Fruit fly (Drosophila melanogaster) whole organism, embryonic: ENCODE data around the gene pkaap.

Source experiments
- CG10274 ChIP-seq: fragments of 200-800 bp; sonication (Bioruptor generic); optimal IDR thresholded peaks from 3 replicates; lab custom pipeline; 2017; ENCODE audit warnings: missing biosample characterization, mild to moderate bottlenecking, missing genetic modification characterization
- CG10565 ChIP-seq: fragments of 200-800 bp; sonication (Bioruptor generic); optimal IDR thresholded peaks from 3 replicates; lab custom pipeline; 2016; ENCODE audit warnings: missing biosample characterization, mild to moderate bottlenecking, missing genetic modification characterization
- CG11093 ChIP-seq: fragments of 200-800 bp; sonication (Bioruptor generic); IDR thresholded peaks from 3 replicates; pipeline ENCODE4 v1.3.6; 2022; ENCODE audit warnings: missing biosample characterization, missing genetic modification characterization
- CG11504 ChIP-seq: fragments of 200-800 bp; sonication (Bioruptor generic); optimal IDR thresholded peaks from 3 replicates; lab custom pipeline; 2019; ENCODE audit warnings: missing biosample characterization, mild to moderate bottlenecking, missing genetic modification characterization, moderate library complexity
- CG15514 ChIP-seq: fragments of 200-800 bp; sonication (Bioruptor generic); optimal IDR thresholded peaks from 3 replicates; lab custom pipeline; 2017; ENCODE audit warnings: missing biosample characterization, missing genetic modification characterization, mild to moderate bottlenecking, moderate library complexity, missing genetic modification reagents
- CG1603 ChIP-seq: fragments of 200-800 bp; sonication (Bioruptor generic); optimal IDR thresholded peaks from 2 replicates; lab custom pipeline; 2019; ENCODE audit warnings: missing biosample characterization, mild to moderate bottlenecking, missing genetic modification characterization, moderate library complexity
- CG18476 ChIP-seq: fragments of 200-800 bp; sonication (Bioruptor generic); optimal IDR thresholded peaks from 2 replicates; lab custom pipeline; 2016; ENCODE audit warnings: missing biosample characterization, mild to moderate bottlenecking, missing genetic modification characterization
- CG2116 ChIP-seq: fragments of 200-800 bp; sonication (Bioruptor generic); optimal IDR thresholded peaks from 3 replicates; lab custom pipeline; 2018; ENCODE audit warnings: missing biosample characterization, mild to moderate bottlenecking, missing genetic modification characterization
- CG2120 ChIP-seq: fragments of 200-800 bp; sonication (Bioruptor generic); optimal IDR thresholded peaks from 3 replicates; lab custom pipeline; 2016; ENCODE audit warnings: missing biosample characterization, missing genetic modification characterization
- CG3163 ChIP-seq: fragments of 200-800 bp; sonication (Bioruptor generic); optimal IDR thresholded peaks from 3 replicates; lab custom pipeline; 2016; ENCODE audit warnings: missing biosample characterization, missing genetic modification characterization
- CG3995 ChIP-seq: fragments of 200-800 bp; sonication (Bioruptor generic); optimal IDR thresholded peaks from 3 replicates; lab custom pipeline; 2016; ENCODE audit warnings: missing biosample characterization, missing genetic modification characterization
- CG43689 ChIP-seq: fragments of 200-800 bp; sonication (Bioruptor generic); IDR thresholded peaks from 2 replicates; pipeline ENCODE4 v1.3.6; 2022; ENCODE audit warnings: missing biosample characterization, missing genetic modification characterization
- CG4617 ChIP-seq: fragments of 200-800 bp; sonication (Bioruptor generic); optimal IDR thresholded peaks from 3 replicates; lab custom pipeline; 2016; ENCODE audit warnings: missing biosample characterization, missing genetic modification characterization, borderline replicate concordance
- CG8089 ChIP-seq: fragments of 200-800 bp; sonication (Bioruptor generic); optimal IDR thresholded peaks from 3 replicates; lab custom pipeline; 2016; ENCODE audit warnings: missing biosample characterization, missing genetic modification characterization
- CG8765 ChIP-seq: fragments of 200-800 bp; sonication (Bioruptor generic); IDR thresholded peaks from 2 replicates; pipeline ENCODE4 v1.3.6; 2022; ENCODE audit warnings: missing biosample characterization, missing genetic modification characterization
- CG9215 ChIP-seq: fragments of 200-800 bp; sonication (Bioruptor generic); IDR thresholded peaks from 2 replicates; pipeline ENCODE4 v1.3.6; 2022; ENCODE audit warnings: missing biosample characterization, missing genetic modification characterization
- CG9932 ChIP-seq: fragments of 200-800 bp; sonication (Bioruptor generic); IDR thresholded peaks from 2 replicates; pipeline ENCODE4 v1.3.6; 2022; ENCODE audit warnings: missing biosample characterization, missing genetic modification characterization
- D ChIP-seq, 2 experiments: fragments of 200-800 bp in 1 of 2; fragments of >200 bp in 1 of 2; sonication (Bioruptor generic) in 1 of 2; optimal IDR thresholded peaks; 2 replicates in 1 of 2; 3 replicates in 1 of 2; lab custom pipeline; 2017; ENCODE audit warnings: mild to moderate bottlenecking in 1 of 2, missing biosample characterization in 1 of 2, missing genetic modification characterization in 1 of 2, missing genetic modification reagents in 1 of 2
- Dip2 ChIP-seq: fragments of 200-800 bp; sonication (Bioruptor generic); IDR thresholded peaks from 2 replicates; pipeline ENCODE4 v1.3.6; 2022; ENCODE audit warnings: missing biosample characterization, missing genetic modification characterization
- E2f2 ChIP-seq: fragments of 200-800 bp; sonication (Bioruptor generic); IDR thresholded peaks from 2 replicates; pipeline ENCODE4 v1.3.6; 2022; ENCODE audit warnings: missing biosample characterization, missing genetic modification characterization
- Ets65A ChIP-seq: fragments of 200-800 bp; sonication (Bioruptor generic); peaks from one replicate; lab custom pipeline; 2016; ENCODE audit warnings: missing biosample characterization, missing genetic modification characterization
- Gug ChIP-seq: fragments of 200-800 bp; sonication (Bioruptor generic); IDR thresholded peaks from 4 replicates; pipeline ENCODE4 v1.3.6; 2022; ENCODE audit warnings: missing biosample characterization, missing genetic modification characterization
- H15 ChIP-seq: fragments of 200-800 bp; sonication (Bioruptor generic); IDR thresholded peaks from 3 replicates; pipeline ENCODE4 v1.3.6; 2022; ENCODE audit warnings: missing biosample characterization, missing genetic modification characterization
- H2.0 ChIP-seq: fragments of 200-800 bp; sonication (Bioruptor generic); IDR thresholded peaks from 2 replicates; pipeline ENCODE4 v1.3.6; 2022; ENCODE audit warnings: missing biosample characterization, missing genetic modification characterization
- HLH3B ChIP-seq: fragments of 200-800 bp; sonication (Bioruptor generic); IDR thresholded peaks from 2 replicates; pipeline ENCODE4 v1.3.6; 2022; ENCODE audit warnings: missing biosample characterization, missing genetic modification characterization
- Kr ChIP-seq: fragments of 200-800 bp; sonication (Bioruptor generic); optimal IDR thresholded peaks from 2 replicates; lab custom pipeline; 2017; ENCODE audit warnings: missing biosample characterization, mild to moderate bottlenecking, missing genetic modification characterization
- Lpt ChIP-seq: fragments of >200 bp; optimal IDR thresholded peaks from 2 replicates; lab custom pipeline; 2018; ENCODE audit warnings: missing biosample characterization, missing genetic modification characterization
- Mad ChIP-seq: fragments of 200-800 bp; sonication (Bioruptor generic); optimal IDR thresholded peaks from 2 replicates; lab custom pipeline; 2016; ENCODE audit warnings: missing biosample characterization, missing genetic modification characterization
- Nf-YB ChIP-seq: fragments of 200-800 bp; sonication (Bioruptor generic); optimal IDR thresholded peaks from 3 replicates; lab custom pipeline; 2019; ENCODE audit warnings: missing biosample characterization, mild to moderate bottlenecking, missing genetic modification characterization, moderate library complexity
- Vsx1 ChIP-seq: fragments of 200-800 bp; sonication (Bioruptor generic); optimal IDR thresholded peaks from 2 replicates; lab custom pipeline; 2017; ENCODE audit warnings: missing biosample characterization, mild to moderate bottlenecking, missing genetic modification characterization, missing genetic modification reagents
- YL-1 ChIP-seq: fragments of 200-800 bp; sonication (Bioruptor generic); optimal IDR thresholded peaks from 3 replicates; lab custom pipeline; 2017; ENCODE audit warnings: missing biosample characterization, mild to moderate bottlenecking, missing genetic modification characterization
- al ChIP-seq: fragments of 200-800 bp; sonication (Bioruptor generic); IDR thresholded peaks from 2 replicates; pipeline ENCODE4 v1.3.6; 2022; ENCODE audit warnings: missing biosample characterization, missing genetic modification characterization
- amos ChIP-seq: fragments of 200-800 bp; sonication (Bioruptor generic); IDR thresholded peaks from 2 replicates; pipeline ENCODE4 v1.3.6; 2022; ENCODE audit warnings: missing biosample characterization, missing genetic modification characterization; ENCODE audit not compliant: partially characterized antibody
- ara ChIP-seq: fragments of 200-800 bp; sonication (Bioruptor generic); IDR thresholded peaks from 2 replicates; pipeline ENCODE4 v1.3.6; 2022; ENCODE audit warnings: missing biosample characterization, missing genetic modification characterization
- bab2 ChIP-seq: fragments of 200-800 bp; sonication (Bioruptor generic); optimal IDR thresholded peaks from 2 replicates; lab custom pipeline; 2016; ENCODE audit warnings: missing biosample characterization, missing genetic modification characterization
- cas ChIP-seq: fragments of 200-800 bp; sonication (Bioruptor generic); IDR thresholded peaks from 2 replicates; pipeline ENCODE4 v1.3.6; 2022; ENCODE audit warnings: missing biosample characterization, missing genetic modification characterization
- crc ChIP-seq: fragments of 200-800 bp; sonication (Bioruptor generic); optimal IDR thresholded peaks from 2 replicates; lab custom pipeline; 2016; ENCODE audit warnings: missing biosample characterization, missing genetic modification characterization
- dati ChIP-seq: fragments of 200-800 bp; sonication (Bioruptor generic); IDR thresholded peaks from 2 replicates; pipeline ENCODE4 v1.3.6; 2022; ENCODE audit warnings: missing biosample characterization, missing genetic modification characterization
- fu2 ChIP-seq: fragments of 200-800 bp; sonication (Bioruptor generic); optimal IDR thresholded peaks from 2 replicates; lab custom pipeline; 2016; ENCODE audit warnings: missing biosample characterization, missing genetic modification characterization
- gem ChIP-seq: fragments of 200-800 bp; sonication (Bioruptor generic); optimal IDR thresholded peaks from 2 replicates; lab custom pipeline; 2019; ENCODE audit warnings: missing biosample characterization, mild to moderate bottlenecking, missing genetic modification characterization, moderate library complexity
- grau ChIP-seq: fragments of 200-800 bp; optimal IDR thresholded peaks from 3 replicates; lab custom pipeline; 2019; ENCODE audit warnings: missing biosample characterization, mild to moderate bottlenecking, missing genetic modification characterization, moderate library complexity
- her ChIP-seq: fragments of 200-800 bp; sonication (Bioruptor generic); optimal IDR thresholded peaks from 2 replicates; lab custom pipeline; 2016; ENCODE audit warnings: missing biosample characterization, missing genetic modification characterization
- ken ChIP-seq: fragments of 200-800 bp; sonication (Bioruptor generic); IDR thresholded peaks from 3 replicates; pipeline ENCODE4 v1.3.6; 2022; ENCODE audit warnings: missing biosample characterization, missing genetic modification characterization
- nmo ChIP-seq: fragments of 200-800 bp; sonication (Bioruptor generic); optimal IDR thresholded peaks from 2 replicates; lab custom pipeline; 2018; ENCODE audit warnings: missing biosample characterization, mild to moderate bottlenecking, missing genetic modification characterization, moderate library complexity
- peb ChIP-seq: fragments of 200-800 bp; sonication (Bioruptor generic); IDR thresholded peaks from 2 replicates; pipeline ENCODE4 v1.3.6; 2022; ENCODE audit warnings: missing biosample characterization, missing genetic modification characterization
- pfk ChIP-seq: fragments of 200-800 bp; sonication (Bioruptor generic); optimal IDR thresholded peaks from 2 replicates; lab custom pipeline; 2018; ENCODE audit warnings: missing biosample characterization, mild to moderate bottlenecking, missing genetic modification characterization, moderate library complexity
- phol ChIP-seq: fragments of 200-800 bp; sonication (Bioruptor generic); optimal IDR thresholded peaks from 3 replicates; lab custom pipeline; 2018; ENCODE audit warnings: missing biosample characterization, mild to moderate bottlenecking, missing genetic modification characterization, moderate library complexity
- sna ChIP-seq: fragments of 200-800 bp; sonication (Bioruptor generic); IDR thresholded peaks from 2 replicates; pipeline ENCODE4 v1.3.6; 2022; ENCODE audit warnings: missing biosample characterization, missing genetic modification characterization; ENCODE audit not compliant: partially characterized antibody
- sr ChIP-seq: fragments of 200-800 bp; sonication (Bioruptor generic); IDR thresholded peaks from 3 replicates; pipeline ENCODE4 v1.3.6; 2022; ENCODE audit warnings: missing biosample characterization, missing genetic modification characterization
- ssp ChIP-seq: fragments of 200-800 bp; sonication (Bioruptor generic); IDR thresholded peaks from 2 replicates; pipeline ENCODE4 v1.3.6; 2022; ENCODE audit warnings: missing biosample characterization, missing genetic modification characterization

The pkaap gene

dm6 chr2L:16270667-16271485 lies 17.2 kb upstream of the pkaap start (continued):
- no peak for TF ChIP-seq CG11093 (GFP tag; lab: Robert Waterston, UW)
- TF ChIP-seq CG3163 (GFP tag; lab: Kevin White, UChicago), result no peak
- no peak for TF ChIP-seq YL-1 (GFP tag; lab: Kevin White, UChicago)
- no peak for TF ChIP-seq ara (GFP tag; lab: Robert Waterston, UW)
- TF ChIP-seq amos, result no peak
- peak; percentile 43 for TF ChIP-seq CG11504 (tag; lab: Kevin White, UChicago)
- TF ChIP-seq her, result no peak
- TF ChIP-seq crc (GFP tag; lab: Kevin White, UChicago), result no peak
- no peak for TF ChIP-seq H2.0
- TF ChIP-seq E2f2 (GFP tag; lab: Robert Waterston, UW), result no peak
- TF ChIP-seq peb (GFP tag; lab: Robert Waterston, UW), result no peak
- no peak for TF ChIP-seq dati (GFP tag; lab: Robert Waterston, UW)
- no peak for TF ChIP-seq ken (GFP tag; lab: Robert Waterston, UW)
- no peak for TF ChIP-seq al (GFP tag; lab: Robert Waterston, UW)
- TF ChIP-seq CG8765 (GFP tag; lab: Robert Waterston, UW), result no peak
- TF ChIP-seq cas (GFP tag; lab: Robert Waterston, UW), result no peak
- no peak for TF ChIP-seq Vsx1 (GFP tag; lab: Kevin White, UChicago)
- no peak for TF ChIP-seq CG10565 (GFP tag; lab: Kevin White, UChicago)
- TF ChIP-seq CG2120 (GFP tag; lab: Kevin White, UChicago), result peak; percentile 67
- TF ChIP-seq Nf-YB (GFP tag; lab: Kevin White, UChicago), result no peak
- TF ChIP-seq Kr (GFP tag; lab: Kevin White, UChicago), result peak; percentile 21
- peak; percentile 25 for TF ChIP-seq phol (tag; lab: Kevin White, UChicago)
- no peak for TF ChIP-seq CG2116 (GFP tag; lab: Kevin White, UChicago)
- no peak for TF ChIP-seq Mad (GFP tag; lab: Kevin White, UChicago)
- no peak for TF ChIP-seq CG4617
- peak; percentile 66 for TF ChIP-seq gem (tag; lab: Kevin White, UChicago)
- TF ChIP-seq Lpt (GFP tag; lab: Kevin White, UChicago), result no peak
- TF ChIP-seq CG18476, result no peak
- no peak for TF ChIP-seq sna (GFP tag; lab: Robert Waterston, UW)
- TF ChIP-seq CG43689 (GFP tag; lab: Robert Waterston, UW), result no peak
- TF ChIP-seq nmo, result no peak
- TF ChIP-seq fu2, result no peak
- TF ChIP-seq grau (tag; lab: Kevin White, UChicago), result peak; percentile 22
- TF ChIP-seq bab2, result peak; percentile 11
- no peak for TF ChIP-seq CG9215 (GFP tag; lab: Robert Waterston, UW)
- no peak for TF ChIP-seq Dip2 (GFP tag; lab: Robert Waterston, UW)
- TF ChIP-seq CG15514 (GFP tag; lab: Kevin White, UChicago), result peak; percentile 5
- TF ChIP-seq D (optimal IDR thresholded peaks at IDR 0.05; lab: Kevin White, UChicago), result no peak
- TF ChIP-seq D (GFP tag; optimal IDR thresholded peaks at IDR 0.05; lab: Kevin White, UChicago), result no peak
- no peak for TF ChIP-seq CG8089 (GFP tag; lab: Kevin White, UChicago)
- no peak for TF ChIP-seq CG10274
- TF ChIP-seq H15 (GFP tag; lab: Robert Waterston, UW), result no peak
- TF ChIP-seq CG3995, result peak; percentile 0
- no peak for TF ChIP-seq ssp (GFP tag; lab: Robert Waterston, UW)
- no peak for TF ChIP-seq CG1603 (tag; lab: Kevin White, UChicago)
- peak; percentile 4 for TF ChIP-seq pfk
- TF ChIP-seq CG9932, result no peak
- TF ChIP-seq HLH3B (GFP tag; lab: Robert Waterston, UW), result no peak
- no peak for TF ChIP-seq Gug (GFP tag; lab: Robert Waterston, UW)
- TF ChIP-seq sr, result no peak
- TF ChIP-seq Ets65A (GFP tag; lab: Kevin White, UChicago), result peak; percentile 59
